Fruit fly (Drosophila melanogaster) whole organism, embryonic: ENCODE data around the gene Dh44.

Source experiments
- Atf6 ChIP-seq: fragments of 200-800 bp; sonication (Bioruptor generic); IDR thresholded peaks from 2 replicates; pipeline ENCODE4 v1.3.6; 2022; ENCODE audit warnings: missing biosample characterization, missing genetic modification characterization
- Awh ChIP-seq: fragments of 200-800 bp; sonication (Bioruptor generic); IDR thresholded peaks from 2 replicates; pipeline ENCODE4, ENCODE4 v1.3.6; 2022; ENCODE audit warnings: missing biosample characterization, missing genetic modification characterization
- CG10209 ChIP-seq: fragments of 200-800 bp; sonication (Bioruptor generic); optimal IDR thresholded peaks from 3 replicates; lab custom pipeline; 2017; ENCODE audit warnings: missing biosample characterization, mild to moderate bottlenecking, missing genetic modification characterization, missing genetic modification reagents
- CG10979 ChIP-seq: fragments of 200-800 bp; sonication (Bioruptor generic); optimal IDR thresholded peaks from 2 replicates; lab custom pipeline; 2018; ENCODE audit warnings: missing biosample characterization, mild to moderate bottlenecking, missing genetic modification characterization, moderate library complexity
- CG11560 ChIP-seq: fragments of 200-800 bp; sonication (Bioruptor generic); IDR thresholded peaks from 3 replicates; pipeline ENCODE4 v1.3.6; 2022; ENCODE audit warnings: missing biosample characterization, missing genetic modification characterization
- CG12155 ChIP-seq: fragments of 200-800 bp; sonication (Bioruptor generic); optimal IDR thresholded peaks from 3 replicates; lab custom pipeline; 2016; ENCODE audit warnings: missing biosample characterization, missing genetic modification characterization
- CG13123 ChIP-seq: fragments of 200-800 bp; sonication (Bioruptor generic); optimal IDR thresholded peaks from 2 replicates; lab custom pipeline; 2016; ENCODE audit warnings: missing biosample characterization, missing genetic modification characterization
- CG13424 ChIP-seq: fragments of 200-800 bp; sonication (Bioruptor generic); optimal IDR thresholded peaks from 2 replicates; lab custom pipeline; 2019; ENCODE audit warnings: missing biosample characterization, mild to moderate bottlenecking, missing genetic modification characterization, moderate library complexity
- CG15011 ChIP-seq: fragments of 200-800 bp; sonication (Bioruptor generic); optimal IDR thresholded peaks from 3 replicates; lab custom pipeline; 2018; ENCODE audit warnings: missing biosample characterization, mild to moderate bottlenecking, missing genetic modification characterization
- CG15479 ChIP-seq: fragments of 200-800 bp; sonication (Bioruptor generic); optimal IDR thresholded peaks from 3 replicates; lab custom pipeline; 2019; ENCODE audit warnings: missing biosample characterization, mild to moderate bottlenecking, missing genetic modification characterization, moderate library complexity
- CG16863 ChIP-seq: fragments of 200-800 bp; sonication (Bioruptor generic); optimal IDR thresholded peaks from 3 replicates; lab custom pipeline; 2016; ENCODE audit warnings: missing biosample characterization, missing genetic modification characterization
- CG1832 ChIP-seq: fragments of 200-800 bp; sonication (Bioruptor generic); optimal IDR thresholded peaks from 2 replicates; lab custom pipeline; 2017; ENCODE audit warnings: missing biosample characterization, mild to moderate bottlenecking, missing genetic modification characterization, inconsistent platforms
- CG2199 ChIP-seq: fragments of 200-800 bp; sonication (Bioruptor generic); IDR thresholded peaks from 3 replicates; pipeline ENCODE4 v1.3.6; 2022; ENCODE audit warnings: missing biosample characterization, missing genetic modification characterization
- CG2202 ChIP-seq: fragments of 200-800 bp; sonication (Bioruptor generic); optimal IDR thresholded peaks from 2 replicates; lab custom pipeline; 2018; ENCODE audit warnings: missing biosample characterization, mild to moderate bottlenecking, missing genetic modification characterization
- CG3163 ChIP-seq: fragments of 200-800 bp; sonication (Bioruptor generic); optimal IDR thresholded peaks from 3 replicates; lab custom pipeline; 2016; ENCODE audit warnings: missing biosample characterization, missing genetic modification characterization
- CG3847 ChIP-seq: fragments of 200-800 bp; sonication (Bioruptor generic); IDR thresholded peaks from 2 replicates; pipeline ENCODE4 v1.3.6; 2022; ENCODE audit warnings: missing biosample characterization, missing genetic modification characterization
- CG42726 ChIP-seq: fragments of 200-800 bp; sonication (Bioruptor generic); IDR thresholded peaks from 2 replicates; pipeline ENCODE4 v1.3.6; 2022; ENCODE audit warnings: missing biosample characterization, missing genetic modification characterization; ENCODE audit not compliant: partially characterized antibody
- CG7271 ChIP-seq: fragments of 200-800 bp; sonication (Bioruptor generic); optimal IDR thresholded peaks from 2 replicates; lab custom pipeline; 2018; ENCODE audit warnings: missing biosample characterization, mild to moderate bottlenecking, missing genetic modification characterization, moderate library complexity
- CG8281 ChIP-seq: fragments of 200-800 bp; sonication (Bioruptor generic); optimal IDR thresholded peaks from 2 replicates; lab custom pipeline; 2018; ENCODE audit warnings: missing biosample characterization, mild to moderate bottlenecking, missing genetic modification characterization, moderate library complexity
- Chrac-16 ChIP-seq: fragments of 200-800 bp; sonication (Bioruptor generic); optimal IDR thresholded peaks from 3 replicates; lab custom pipeline; 2016; ENCODE audit warnings: missing biosample characterization, missing genetic modification characterization
- CrebB ChIP-seq: fragments of 200-800 bp; sonication (Bioruptor generic); optimal IDR thresholded peaks from 3 replicates; lab custom pipeline; 2018; ENCODE audit warnings: missing biosample characterization, mild to moderate bottlenecking, missing genetic modification characterization
- Dfd ChIP-seq, 2 experiments: fragments of >200 bp; optimal IDR thresholded peaks; 2 replicates each; lab custom pipeline; 2017; ENCODE audit warnings: missing biosample characterization in 2 of 2, missing genetic modification characterization in 2 of 2
- GATAe ChIP-seq: fragments of 200-800 bp; sonication (Bioruptor generic); conservative IDR thresholded peaks from 2 replicates; pipeline ENCODE4 v1.3.6; 2022; ENCODE audit warnings: missing biosample characterization, missing genetic modification characterization
- HHEX ChIP-seq: fragments of 200-800 bp; sonication (Bioruptor generic); optimal IDR thresholded peaks from 3 replicates; lab custom pipeline; 2017; ENCODE audit warnings: missing biosample characterization, mild to moderate bottlenecking, missing genetic modification characterization, missing genetic modification reagents
- Hand ChIP-seq: fragments of 200-800 bp; sonication (Bioruptor generic); optimal IDR thresholded peaks from 2 replicates; lab custom pipeline; 2017; ENCODE audit warnings: mild to moderate bottlenecking, missing biosample characterization, missing genetic modification reagents, missing genetic modification characterization
- Jarid2 ChIP-seq: fragments of 200-800 bp; sonication (Bioruptor generic); optimal IDR thresholded peaks from 3 replicates; lab custom pipeline; 2017; ENCODE audit warnings: mild to moderate bottlenecking, missing biosample characterization, missing genetic modification reagents, missing genetic modification characterization
- Kr ChIP-seq: fragments of 200-800 bp; sonication (Bioruptor generic); optimal IDR thresholded peaks from 2 replicates; lab custom pipeline; 2017; ENCODE audit warnings: missing biosample characterization, mild to moderate bottlenecking, missing genetic modification characterization
- Lim3 ChIP-seq: fragments of 200-800 bp; sonication (Bioruptor generic); IDR thresholded peaks from 2 replicates; pipeline ENCODE4 v1.3.6; 2022; ENCODE audit warnings: missing biosample characterization, missing genetic modification characterization
- MBD-R2 ChIP-seq: fragments of 200-800 bp; sonication (Bioruptor generic); IDR thresholded peaks from 2 replicates; pipeline ENCODE4 v1.3.6; 2022; ENCODE audit warnings: missing biosample characterization, missing genetic modification characterization
- Poxn ChIP-seq: fragments of 200-800 bp; sonication (Bioruptor generic); IDR thresholded peaks from 2 replicates; pipeline ENCODE4 v1.3.6; 2022; ENCODE audit warnings: missing biosample characterization, missing genetic modification characterization
- Spps ChIP-seq: fragments of 200-800 bp; sonication (Bioruptor generic); optimal IDR thresholded peaks from 2 replicates; lab custom pipeline; 2018; ENCODE audit warnings: missing biosample characterization, mild to moderate bottlenecking, missing genetic modification characterization
- Trl ChIP-seq, 3 experiments: fragments of >200 bp in 2 of 3; fragments of 200-800 bp in 1 of 3; sonication (Bioruptor generic) in 1 of 3; optimal IDR thresholded peaks; 2 replicates in 1 of 3; 3 replicates in 2 of 3; lab custom pipeline; 2016 to 2017; ENCODE audit warnings: missing biosample characterization in 1 of 3, missing genetic modification characterization in 1 of 3
- Vsx1 ChIP-seq: fragments of 200-800 bp; sonication (Bioruptor generic); optimal IDR thresholded peaks from 2 replicates; lab custom pipeline; 2017; ENCODE audit warnings: missing biosample characterization, mild to moderate bottlenecking, missing genetic modification characterization, missing genetic modification reagents
- bcd ChIP-seq: fragments of 200-800 bp; sonication (Bioruptor generic); optimal IDR thresholded peaks from 2 replicates; lab custom pipeline; 2017; ENCODE audit warnings: missing biosample characterization, mild to moderate bottlenecking, missing genetic modification characterization
- btn ChIP-seq: fragments of 200-800 bp; sonication (Bioruptor generic); optimal IDR thresholded peaks from 2 replicates; lab custom pipeline; 2016; ENCODE audit warnings: missing biosample characterization, missing genetic modification characterization
- fd96Cb ChIP-seq: fragments of 200-800 bp; sonication (Bioruptor generic); optimal IDR thresholded peaks from 2 replicates; lab custom pipeline; 2018; ENCODE audit warnings: missing biosample characterization, mild to moderate bottlenecking, missing genetic modification characterization, moderate library complexity
- gcm ChIP-seq: fragments of 200-800 bp; sonication (Bioruptor generic); optimal IDR thresholded peaks from 2 replicates; lab custom pipeline; 2019; ENCODE audit warnings: missing biosample characterization, mild to moderate bottlenecking, missing genetic modification characterization, moderate library complexity
- gsb-n ChIP-seq: fragments of 200-800 bp; sonication (Bioruptor generic); optimal IDR thresholded peaks from 3 replicates; lab custom pipeline; 2018; ENCODE audit warnings: missing biosample characterization, mild to moderate bottlenecking, missing genetic modification characterization
- ham ChIP-seq: fragments of 200-800 bp; sonication (Bioruptor generic); IDR thresholded peaks from 2 replicates; pipeline ENCODE4 v1.3.6; 2022; ENCODE audit warnings: missing biosample characterization, missing genetic modification characterization
- her ChIP-seq: fragments of 200-800 bp; sonication (Bioruptor generic); optimal IDR thresholded peaks from 2 replicates; lab custom pipeline; 2016; ENCODE audit warnings: missing biosample characterization, missing genetic modification characterization
- lmd ChIP-seq: fragments of 200-800 bp; sonication (Bioruptor generic); IDR thresholded peaks from 2 replicates; pipeline ENCODE4 v1.3.6; 2022; ENCODE audit warnings: missing biosample characterization, missing genetic modification characterization
- maf-S ChIP-seq: fragments of 200-800 bp; sonication (Bioruptor generic); optimal IDR thresholded peaks from 2 replicates; lab custom pipeline; 2016; ENCODE audit warnings: missing biosample characterization, missing genetic modification characterization
- nmo ChIP-seq: fragments of 200-800 bp; sonication (Bioruptor generic); optimal IDR thresholded peaks from 2 replicates; lab custom pipeline; 2018; ENCODE audit warnings: missing biosample characterization, mild to moderate bottlenecking, missing genetic modification characterization, moderate library complexity
- peb ChIP-seq: fragments of 200-800 bp; sonication (Bioruptor generic); IDR thresholded peaks from 2 replicates; pipeline ENCODE4 v1.3.6; 2022; ENCODE audit warnings: missing biosample characterization, missing genetic modification characterization
- prd ChIP-seq, 3 experiments: fragments of >200 bp in 2 of 3; fragments of 200-800 bp in 1 of 3; sonication (Bioruptor generic) in 1 of 3; optimal IDR thresholded peaks in 2 of 3; IDR thresholded peaks in 1 of 3; 2 replicates in 2 of 3; 3 replicates in 1 of 3; pipeline versions ENCODE4 v1.3.6 to Lab custom; 2017 to 2022; ENCODE audit warnings: missing biosample characterization in 1 of 3, missing genetic modification characterization in 1 of 3
- ranshi ChIP-seq: fragments of 200-800 bp; sonication (Bioruptor generic); IDR thresholded peaks from 2 replicates; pipeline ENCODE4 v1.3.6; 2022; ENCODE audit warnings: missing biosample characterization, missing genetic modification characterization
- salm ChIP-seq: fragments of 200-800 bp; sonication (Bioruptor generic); optimal IDR thresholded peaks from 2 replicates; lab custom pipeline; 2018; ENCODE audit warnings: missing biosample characterization, mild to moderate bottlenecking, missing genetic modification characterization
- stwl ChIP-seq: fragments of 200-800 bp; sonication (Bioruptor generic); optimal IDR thresholded peaks from 3 replicates; lab custom pipeline; 2018; ENCODE audit warnings: missing biosample characterization, mild to moderate bottlenecking, missing genetic modification characterization, moderate library complexity
- trem ChIP-seq: fragments of 200-800 bp; optimal IDR thresholded peaks from 3 replicates; lab custom pipeline; 2019; ENCODE audit warnings: missing biosample characterization, mild to moderate bottlenecking, missing genetic modification characterization, moderate library complexity
- tup ChIP-seq: fragments of 200-800 bp; sonication (Bioruptor generic); optimal IDR thresholded peaks from 2 replicates; lab custom pipeline; 2016; ENCODE audit warnings: missing biosample characterization, mild to moderate bottlenecking, missing genetic modification characterization, moderate library complexity

The Dh44 gene

DNA sequence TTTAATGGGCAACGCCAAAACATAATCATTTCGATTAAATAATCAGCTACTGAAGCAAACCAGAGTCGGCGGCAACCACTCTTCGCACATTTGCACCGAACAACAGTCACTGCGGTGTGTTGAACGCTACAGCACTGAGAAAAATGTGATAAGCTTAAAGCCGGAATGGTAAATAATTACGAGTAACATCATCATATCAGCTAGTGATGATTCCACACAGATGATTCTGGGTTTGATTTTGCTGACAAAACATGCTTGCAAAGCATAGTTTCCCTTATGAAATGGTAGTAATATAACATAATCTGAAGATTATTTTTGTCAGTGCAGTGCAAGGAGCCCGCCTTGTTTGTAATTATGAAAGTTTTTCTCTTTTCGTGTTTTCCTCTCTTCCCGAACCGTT, 39.9 kb upstream of the Dh44 start (continued):
- peak; percentile 47 for TF ChIP-seq CG13424 (tag; lab: Kevin White, UChicago)
- peak; percentile 43 for TF ChIP-seq salm (tag; lab: Kevin White, UChicago)
- no peak for TF ChIP-seq Poxn
- TF ChIP-seq CG3847 (GFP tag; lab: Robert Waterston, UW): no peak
- no peak for TF ChIP-seq CG1832 (GFP tag; lab: Kevin White, UChicago)
- no peak for TF ChIP-seq GATAe
- TF ChIP-seq CG12155 (GFP tag; lab: Kevin White, UChicago): no peak
- TF ChIP-seq Chrac-16 (GFP tag; lab: Kevin White, UChicago): peak; percentile 55
- no peak for TF ChIP-seq CrebB
- TF ChIP-seq CG42726 (GFP tag; lab: Robert Waterston, UW): no peak
- no peak for TF ChIP-seq ham (GFP tag; lab: Robert Waterston, UW)
- TF ChIP-seq Vsx1 (GFP tag; lab: Kevin White, UChicago): no peak
- peak; percentile 58 for TF ChIP-seq CG10209
- no peak for TF ChIP-seq CG15011 (GFP tag; lab: Kevin White, UChicago)
- no peak for TF ChIP-seq CG15479
- no peak for TF ChIP-seq CG2199 (GFP tag; lab: Robert Waterston, UW)
- TF ChIP-seq CG8281 (tag; lab: Kevin White, UChicago): no peak
- no peak for TF ChIP-seq tup
- no peak for TF ChIP-seq CG13123 (GFP tag; lab: Kevin White, UChicago)
- TF ChIP-seq trem (tag; lab: Kevin White, UChicago): peak; percentile 35
- TF ChIP-seq CG11560 (tag; lab: Robert Waterston, UW): no peak
- TF ChIP-seq Kr (GFP tag; lab: Kevin White, UChicago): no peak
- peak; percentile 62 for TF ChIP-seq Spps (tag; lab: Kevin White, UChicago)
- TF ChIP-seq CG2202 (tag; lab: Kevin White, UChicago): peak; percentile 37
- peak; percentile 5 for TF ChIP-seq HHEX
- TF ChIP-seq fd96Cb (tag; lab: Kevin White, UChicago): peak; percentile 75
- peak; percentile 25 for TF ChIP-seq her (GFP tag; lab: Kevin White, UChicago)
- TF ChIP-seq nmo: no peak
- no peak for TF ChIP-seq Trl (optimal IDR thresholded peaks at IDR 0.05; lab: Kevin White, UChicago)
- TF ChIP-seq Trl (GFP tag; optimal IDR thresholded peaks at IDR 0.05; lab: Kevin White, UChicago): peak; percentile 36
- TF ChIP-seq MBD-R2 (GFP tag; lab: Robert Waterston, UW): no peak
- peak; percentile 82 for TF ChIP-seq CG10979 (tag; lab: Kevin White, UChicago)
- 0 out of 2 replicates have a peak, but pooled peaks have one; percentile 11 for TF ChIP-seq ranshi (GFP tag; lab: Robert Waterston, UW)
- peak; percentile 45 for TF ChIP-seq gcm
- no peak for TF ChIP-seq CG7271 (tag; lab: Kevin White, UChicago)
- peak; percentile 57 for TF ChIP-seq gsb-n (tag; lab: Kevin White, UChicago)
- TF ChIP-seq Jarid2 (GFP tag; lab: Kevin White, UChicago): no peak
- TF ChIP-seq Hand (GFP tag; lab: Kevin White, UChicago): no peak
- no peak for TF ChIP-seq Awh (GFP tag; lab: Robert Waterston, UW)
- peak; percentile 59 for TF ChIP-seq CG16863 (GFP tag; lab: Kevin White, UChicago)
- peak; percentile 44; the same call in 1 of the 2 replicates for TF ChIP-seq lmd (GFP tag; lab: Robert Waterston, UW)
- TF ChIP-seq maf-S (GFP tag; lab: Kevin White, UChicago): peak; percentile 9
- TF ChIP-seq btn (GFP tag; lab: Kevin White, UChicago): no peak
- no peak for TF ChIP-seq stwl
- TF ChIP-seq Dfd (GFP tag; optimal IDR thresholded peaks at IDR 0.05; lab: Kevin White, UChicago): no peak
- peak; percentile 55 for TF ChIP-seq bcd
- TF ChIP-seq peb (GFP tag; lab: Robert Waterston, UW): no peak
- TF ChIP-seq Atf6 (GFP tag; lab: Robert Waterston, UW): no peak
- TF ChIP-seq CG3163 (GFP tag; lab: Kevin White, UChicago): no peak
- no peak for TF ChIP-seq Lim3
- no peak for TF ChIP-seq prd (optimal IDR thresholded peaks at IDR 0.05; lab: Kevin White, UChicago)
- TF ChIP-seq prd (GFP tag; IDR thresholded peaks at IDR 0.05; lab: Robert Waterston, UW): peak; percentile 51; the same call in 1 of the 3 replicates
